Fruit fly (Drosophila melanogaster): ENCODE data around the gene CG32719.

DNA sequence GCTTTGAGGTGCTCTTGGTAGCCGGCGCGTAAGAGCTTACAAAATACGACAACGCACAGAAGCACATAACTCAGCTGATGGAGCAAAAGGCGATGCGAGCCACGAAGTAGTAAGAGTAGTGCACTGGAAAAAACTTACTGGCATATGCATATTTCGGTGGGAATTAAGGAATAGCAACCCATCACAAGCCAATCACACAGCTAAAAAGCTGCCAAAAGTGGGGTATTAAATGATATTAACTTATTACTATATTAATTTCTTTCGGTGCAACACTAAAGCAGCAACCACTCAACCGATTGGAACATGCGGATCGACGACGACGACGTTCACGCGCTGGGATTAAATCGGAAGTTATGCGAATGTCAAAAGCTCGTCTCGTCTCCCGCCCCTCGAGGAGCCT, 56.9 kb downstream of the CG32719 start:
- TF ChIP-seq gl (tag; optimal IDR thresholded peaks at IDR 0.05) (peak; percentile 25), CG13204 (GFP tag; optimal IDR thresholded peaks at IDR 0.05) (peak; percentile 29), EcR (GFP tag; optimal IDR thresholded peaks at IDR 0.05) (no peak), Ets98B (GFP tag; IDR thresholded peaks at IDR 0.05) (no peak), CG8301 (tag; optimal IDR thresholded peaks at IDR 0.05) (peak; percentile 33), CG34367 (tag; optimal IDR thresholded peaks at IDR 0.05) (peak; percentile 57), CG17806 (tag; optimal IDR thresholded peaks at IDR 0.05) (peak; percentile 67), CG15710 (tag; optimal IDR thresholded peaks at IDR 0.05) (peak; percentile 74), CG32121 (GFP tag; IDR thresholded peaks at IDR 0.05) (no peak), CG14655 (GFP tag; optimal IDR thresholded peaks at IDR 0.05) (peak; percentile 64), CG10348 (GFP tag; IDR thresholded peaks at IDR 0.05) (no peak), CG8159 (tag; optimal IDR thresholded peaks at IDR 0.05) (peak; percentile 74), Pif1B (GFP tag; optimal IDR thresholded peaks at IDR 0.05) (peak; percentile 53)

All from whole organism, pupa.